Fruit fly (Drosophila melanogaster) whole organism, embryonic: ENCODE results near the gene Txl.

ENCODE experiments used
- Adf1 ChIP-seq: fragments of 200-800 bp; sonication (Bioruptor generic); IDR thresholded peaks from 2 replicates; pipeline ENCODE4 v1.3.6; 2022; ENCODE audit warnings: missing biosample characterization, missing genetic modification characterization
- CG11247 ChIP-seq: fragments of 200-800 bp; sonication (Bioruptor generic); IDR thresholded peaks from 2 replicates; pipeline ENCODE4 v1.3.6; 2022; ENCODE audit warnings: missing biosample characterization, missing genetic modification characterization
- CG12236 ChIP-seq: fragments of 200-800 bp; sonication (Bioruptor generic); optimal IDR thresholded peaks from 2 replicates; lab custom pipeline; 2016; ENCODE audit warnings: missing biosample characterization, missing genetic modification characterization
- CG12391 ChIP-seq: fragments of 200-800 bp; sonication (Bioruptor generic); optimal IDR thresholded peaks from 3 replicates; lab custom pipeline; 2018; ENCODE audit warnings: missing biosample characterization, mild to moderate bottlenecking, missing genetic modification characterization, moderate library complexity
- CG12769 ChIP-seq: fragments of 200-800 bp; sonication (Bioruptor generic); optimal IDR thresholded peaks from 2 replicates; lab custom pipeline; 2019; ENCODE audit warnings: missing biosample characterization, mild to moderate bottlenecking, missing genetic modification characterization, moderate library complexity
- CG13424 ChIP-seq: fragments of 200-800 bp; sonication (Bioruptor generic); optimal IDR thresholded peaks from 2 replicates; lab custom pipeline; 2019; ENCODE audit warnings: missing biosample characterization, mild to moderate bottlenecking, missing genetic modification characterization, moderate library complexity
- CG14014 ChIP-seq: fragments of 200-800 bp; sonication (Bioruptor generic); IDR thresholded peaks from 2 replicates; pipeline ENCODE4 v1.3.6; 2022; ENCODE audit warnings: missing biosample characterization, missing genetic modification characterization
- CG15479 ChIP-seq: fragments of 200-800 bp; sonication (Bioruptor generic); optimal IDR thresholded peaks from 3 replicates; lab custom pipeline; 2019; ENCODE audit warnings: missing biosample characterization, mild to moderate bottlenecking, missing genetic modification characterization, moderate library complexity
- CG15601 ChIP-seq: fragments of 200-800 bp; sonication (Bioruptor generic); optimal IDR thresholded peaks from 3 replicates; lab custom pipeline; 2019; ENCODE audit warnings: missing biosample characterization, mild to moderate bottlenecking, missing genetic modification characterization, moderate library complexity
- CG17829 ChIP-seq: fragments of 200-800 bp; optimal IDR thresholded peaks from 2 replicates; lab custom pipeline; 2019; ENCODE audit warnings: missing biosample characterization, mild to moderate bottlenecking, missing genetic modification characterization, moderate library complexity
- CG2202 ChIP-seq: fragments of 200-800 bp; sonication (Bioruptor generic); optimal IDR thresholded peaks from 2 replicates; lab custom pipeline; 2018; ENCODE audit warnings: missing biosample characterization, mild to moderate bottlenecking, missing genetic modification characterization
- CG3163 ChIP-seq: fragments of 200-800 bp; sonication (Bioruptor generic); optimal IDR thresholded peaks from 3 replicates; lab custom pipeline; 2016; ENCODE audit warnings: missing biosample characterization, missing genetic modification characterization
- CG33557 ChIP-seq: fragments of 200-800 bp; sonication (Bioruptor generic); optimal IDR thresholded peaks from 2 replicates; lab custom pipeline; 2019; ENCODE audit warnings: missing biosample characterization, mild to moderate bottlenecking, missing genetic modification characterization, moderate library complexity
- CG3407 ChIP-seq: fragments of 200-800 bp; sonication (Bioruptor generic); optimal IDR thresholded peaks from 2 replicates; lab custom pipeline; 2018; ENCODE audit warnings: missing biosample characterization, mild to moderate bottlenecking, missing genetic modification characterization
- CG3726 ChIP-seq: fragments of 200-800 bp; sonication (Bioruptor generic); IDR thresholded peaks from 3 replicates; pipeline ENCODE4, ENCODE4 v1.3.6; 2022; ENCODE audit warnings: missing biosample characterization, missing genetic modification characterization
- CG42726 ChIP-seq: fragments of 200-800 bp; sonication (Bioruptor generic); IDR thresholded peaks from 2 replicates; pipeline ENCODE4 v1.3.6; 2022; ENCODE audit warnings: missing biosample characterization, missing genetic modification characterization; ENCODE audit not compliant: partially characterized antibody
- CG4328 ChIP-seq: fragments of 200-800 bp; sonication (Bioruptor generic); optimal IDR thresholded peaks from 3 replicates; lab custom pipeline; 2017; ENCODE audit warnings: missing biosample characterization, missing genetic modification reagents, missing genetic modification characterization
- CG4730 ChIP-seq: fragments of 200-800 bp; sonication (Bioruptor generic); IDR thresholded peaks from 2 replicates; pipeline ENCODE4 v1.3.6; 2022; ENCODE audit warnings: missing biosample characterization, missing genetic modification characterization
- CG6683 ChIP-seq: fragments of 200-800 bp; sonication (Bioruptor generic); optimal IDR thresholded peaks from 2 replicates; lab custom pipeline; 2017; ENCODE audit warnings: missing biosample characterization, mild to moderate bottlenecking, missing genetic modification characterization, missing genetic modification reagents
- CG6854 ChIP-seq: fragments of 200-800 bp; sonication (Bioruptor generic); optimal IDR thresholded peaks from 3 replicates; lab custom pipeline; 2017; ENCODE audit warnings: missing biosample characterization, mild to moderate bottlenecking, missing genetic modification characterization
- CG7928 ChIP-seq: fragments of 200-800 bp; sonication (Bioruptor generic); optimal IDR thresholded peaks from 2 replicates; lab custom pipeline; 2017; ENCODE audit warnings: missing biosample characterization, mild to moderate bottlenecking, missing genetic modification characterization
- CG9727 ChIP-seq: fragments of 200-800 bp; sonication (Bioruptor generic); optimal IDR thresholded peaks from 3 replicates; lab custom pipeline; 2017; ENCODE audit warnings: missing biosample characterization, mild to moderate bottlenecking, missing genetic modification characterization
- CG9932 ChIP-seq: fragments of 200-800 bp; sonication (Bioruptor generic); IDR thresholded peaks from 2 replicates; pipeline ENCODE4 v1.3.6; 2022; ENCODE audit warnings: missing biosample characterization, missing genetic modification characterization
- CkIIα-i1 ChIP-seq: fragments of 200-800 bp; sonication (Bioruptor generic); IDR thresholded peaks from 2 replicates; pipeline ENCODE4 v1.3.6; 2022; ENCODE audit warnings: missing biosample characterization, missing genetic modification characterization
- Fer1 ChIP-seq: fragments of 200-800 bp; sonication (Bioruptor generic); optimal IDR thresholded peaks from 2 replicates; lab custom pipeline; 2017; ENCODE audit warnings: missing biosample characterization, mild to moderate bottlenecking, missing genetic modification characterization
- H15 ChIP-seq: fragments of 200-800 bp; sonication (Bioruptor generic); IDR thresholded peaks from 3 replicates; pipeline ENCODE4 v1.3.6; 2022; ENCODE audit warnings: missing biosample characterization, missing genetic modification characterization
- H2.0 ChIP-seq: fragments of 200-800 bp; sonication (Bioruptor generic); IDR thresholded peaks from 2 replicates; pipeline ENCODE4 v1.3.6; 2022; ENCODE audit warnings: missing biosample characterization, missing genetic modification characterization
- Hey ChIP-seq: fragments of 200-800 bp; sonication (Bioruptor generic); optimal IDR thresholded peaks from 3 replicates; lab custom pipeline; 2018; ENCODE audit warnings: missing biosample characterization, mild to moderate bottlenecking, missing genetic modification characterization
- HmgZ ChIP-seq: fragments of 200-800 bp; sonication (Bioruptor generic); optimal IDR thresholded peaks from 2 replicates; lab custom pipeline; 2018; ENCODE audit warnings: missing biosample characterization, mild to moderate bottlenecking, missing genetic modification characterization
- Jarid2 ChIP-seq: fragments of 200-800 bp; sonication (Bioruptor generic); optimal IDR thresholded peaks from 3 replicates; lab custom pipeline; 2017; ENCODE audit warnings: mild to moderate bottlenecking, missing biosample characterization, missing genetic modification reagents, missing genetic modification characterization
- Kr ChIP-seq: fragments of 200-800 bp; sonication (Bioruptor generic); optimal IDR thresholded peaks from 2 replicates; lab custom pipeline; 2017; ENCODE audit warnings: missing biosample characterization, mild to moderate bottlenecking, missing genetic modification characterization
- Lhr ChIP-seq: fragments of 200-800 bp; sonication (Bioruptor generic); optimal IDR thresholded peaks from 3 replicates; lab custom pipeline; 2017; ENCODE audit warnings: mild to moderate bottlenecking, missing biosample characterization, missing genetic modification reagents, missing genetic modification characterization
- Meics ChIP-seq: fragments of 200-800 bp; sonication (Bioruptor generic); optimal IDR thresholded peaks from 2 replicates; lab custom pipeline; 2017; ENCODE audit warnings: missing biosample characterization, mild to moderate bottlenecking, missing genetic modification characterization
- Spps ChIP-seq: fragments of 200-800 bp; sonication (Bioruptor generic); optimal IDR thresholded peaks from 2 replicates; lab custom pipeline; 2018; ENCODE audit warnings: missing biosample characterization, mild to moderate bottlenecking, missing genetic modification characterization
- bab2 ChIP-seq: fragments of 200-800 bp; sonication (Bioruptor generic); optimal IDR thresholded peaks from 2 replicates; lab custom pipeline; 2016; ENCODE audit warnings: missing biosample characterization, missing genetic modification characterization
- cad ChIP-seq: fragments of >200 bp; optimal IDR thresholded peaks from 2 replicates; lab custom pipeline; 2017; ENCODE audit warnings: missing biosample characterization, missing genetic modification characterization
- cas ChIP-seq: fragments of 200-800 bp; sonication (Bioruptor generic); IDR thresholded peaks from 2 replicates; pipeline ENCODE4 v1.3.6; 2022; ENCODE audit warnings: missing biosample characterization, missing genetic modification characterization
- cg ChIP-seq: fragments of 200-800 bp; sonication (Bioruptor generic); optimal IDR thresholded peaks from 3 replicates; lab custom pipeline; 2019; ENCODE audit warnings: missing biosample characterization, mild to moderate bottlenecking, missing genetic modification characterization, moderate library complexity
- chn ChIP-seq: fragments of 200-800 bp; sonication (Bioruptor generic); optimal IDR thresholded peaks from 2 replicates; lab custom pipeline; 2016; ENCODE audit warnings: missing biosample characterization, missing genetic modification characterization
- corto ChIP-seq: fragments of 200-800 bp; sonication (Bioruptor generic); optimal IDR thresholded peaks from 2 replicates; lab custom pipeline; 2016; ENCODE audit warnings: missing biosample characterization, mild to moderate bottlenecking, missing genetic modification characterization, moderate library complexity
- dpn ChIP-seq, 2 experiments: fragments of 200-800 bp; sonication (Bioruptor generic); optimal IDR thresholded peaks; 3 replicates each; lab custom pipeline; 2016; ENCODE audit warnings: missing biosample characterization in 2 of 2, missing genetic modification characterization in 2 of 2
- eve ChIP-seq, 2 experiments: fragments of >200 bp; optimal IDR thresholded peaks; 2 replicates each; lab custom pipeline; 2017; ENCODE audit warnings: missing biosample characterization in 2 of 2, missing genetic modification characterization in 2 of 2
- fd96Cb ChIP-seq: fragments of 200-800 bp; sonication (Bioruptor generic); optimal IDR thresholded peaks from 2 replicates; lab custom pipeline; 2018; ENCODE audit warnings: missing biosample characterization, mild to moderate bottlenecking, missing genetic modification characterization, moderate library complexity
- lab ChIP-seq: fragments of 200-800 bp; sonication (Bioruptor generic); optimal IDR thresholded peaks from 3 replicates; lab custom pipeline; 2017; ENCODE audit warnings: missing biosample characterization, missing genetic modification characterization, mild to moderate bottlenecking, moderate library complexity, missing genetic modification reagents
- lilli ChIP-seq: fragments of 200-800 bp; sonication (Bioruptor generic); optimal IDR thresholded peaks from 3 replicates; lab custom pipeline; 2016; ENCODE audit warnings: missing biosample characterization, missing genetic modification characterization
- lola ChIP-seq, 3 experiments: fragments of >200 bp in 2 of 3; fragments of 200-800 bp in 1 of 3; sonication (Bioruptor generic) in 1 of 3; optimal IDR thresholded peaks; 2 replicates each; lab custom pipeline; 2017 to 2019; ENCODE audit warnings: missing biosample characterization in 3 of 3, missing genetic modification characterization in 3 of 3, mild to moderate bottlenecking in 1 of 3, moderate library complexity in 1 of 3
- pum ChIP-seq: fragments of 200-800 bp; sonication (Bioruptor generic); optimal IDR thresholded peaks from 2 replicates; lab custom pipeline; 2016; ENCODE audit warnings: missing biosample characterization, missing genetic modification characterization
- scrt ChIP-seq: fragments of 200-800 bp; sonication (Bioruptor generic); optimal IDR thresholded peaks from 2 replicates; lab custom pipeline; 2018; ENCODE audit warnings: missing biosample characterization, mild to moderate bottlenecking, missing genetic modification characterization, moderate library complexity
- shn ChIP-seq: fragments of 200-800 bp; sonication (Bioruptor generic); optimal IDR thresholded peaks from 3 replicates; lab custom pipeline; 2016; ENCODE audit warnings: missing biosample characterization, missing genetic modification characterization
- sima ChIP-seq: fragments of 200-800 bp; sonication (Bioruptor generic); optimal IDR thresholded peaks from 2 replicates; lab custom pipeline; 2016; ENCODE audit warnings: missing biosample characterization, missing genetic modification characterization
- z ChIP-seq: fragments of 200-800 bp; sonication (Bioruptor generic); IDR thresholded peaks from 3 replicates; pipeline ENCODE4 v1.3.6; 2022; ENCODE audit warnings: missing biosample characterization, missing genetic modification characterization

The Txl gene

DNA sequence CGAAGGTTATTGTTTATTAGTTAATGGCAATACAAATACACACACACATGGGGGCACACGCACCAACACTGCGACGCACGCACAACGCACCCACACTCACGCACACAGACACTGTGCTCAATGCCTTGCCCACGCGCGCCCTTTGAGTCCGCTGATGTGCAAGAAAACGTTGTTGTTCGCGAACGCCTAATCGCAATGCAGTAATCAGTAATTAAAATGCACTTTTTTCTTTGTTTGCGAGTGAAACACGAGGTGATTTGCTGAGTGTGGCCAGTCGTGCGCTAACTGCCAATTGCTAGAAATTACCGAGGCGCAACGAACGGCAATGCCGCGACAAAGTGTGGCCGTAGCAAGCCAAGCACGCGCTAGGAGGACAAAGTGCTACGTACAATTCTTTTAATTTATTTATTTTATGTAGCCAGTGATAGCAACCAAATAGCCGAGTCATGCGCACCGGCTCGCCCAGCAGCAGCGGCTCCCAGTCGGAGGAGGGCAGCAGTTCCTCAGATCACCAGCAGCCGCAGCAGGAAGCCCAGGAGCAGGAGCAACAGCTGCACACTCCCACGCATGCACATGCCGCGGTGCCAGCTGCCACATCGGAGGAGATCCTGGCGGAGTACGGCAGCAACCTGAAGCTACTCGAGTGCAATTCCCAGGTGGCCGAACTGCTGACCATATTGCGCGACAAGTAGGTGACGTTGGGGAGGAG, 45.1 kb downstream of the Txl start, which contains the start of the genes S6k and kri (continued):
- TF ChIP-seq eve (GFP tag; optimal IDR thresholded peaks at IDR 0.05; lab: Kevin White, UChicago) (no peak), CG12236 (GFP tag; lab: Kevin White, UChicago) (no peak), cg (peak; percentile 93), bab2 (no peak), Spps (no peak), CG17829 (tag; lab: Kevin White, UChicago) (peak; percentile 22), Jarid2 (GFP tag; lab: Kevin White, UChicago) (peak; percentile 40), CG33557 (no peak), CG11247 (GFP tag; lab: Robert Waterston, UW) (no peak), shn (GFP tag; lab: Kevin White, UChicago) (no peak), fd96Cb (tag; lab: Kevin White, UChicago) (no peak), Fer1 (GFP tag; lab: Kevin White, UChicago) (peak; percentile 69), chn (peak; percentile 26), CG3163 (GFP tag; lab: Kevin White, UChicago) (no peak), scrt (GFP tag; lab: Kevin White, UChicago) (peak; percentile 55), CG14014 (GFP tag; lab: Robert Waterston, UW) (no peak), sima (GFP tag; lab: Kevin White, UChicago) (no peak), CG9932 (no peak), H15 (GFP tag; lab: Robert Waterston, UW) (no peak), z (GFP tag; lab: Robert Waterston, UW) (0 out of 3 replicates have a peak, but pooled peaks have one; percentile 37), CG6854 (GFP tag; lab: Kevin White, UChicago) (peak; percentile 8), lab (peak; percentile 48), CG15601 (tag; lab: Kevin White, UChicago) (peak; percentile 2), CG15479 (GFP tag; lab: Kevin White, UChicago) (no peak), CG7928 (GFP tag; lab: Kevin White, UChicago) (peak; percentile 14), Meics (GFP tag; lab: Kevin White, UChicago) (peak; percentile 32), dpn (GFP tag; optimal IDR thresholded peaks at IDR 0.05; lab: Kevin White, UChicago) (no peak), HmgZ (tag; lab: Kevin White, UChicago) (peak; percentile 82), pum (GFP tag; lab: Kevin White, UChicago) (no peak), corto (GFP tag; lab: Kevin White, UChicago) (no peak), Hey (tag; lab: Kevin White, UChicago) (peak; percentile 35), CG3726 (GFP tag; lab: Robert Waterston, UW) (no peak), CkIIα-i1 (GFP tag; lab: Robert Waterston, UW) (no peak), CG6683 (no peak), Adf1 (GFP tag; lab: Robert Waterston, UW) (no peak), CG12769 (tag; lab: Kevin White, UChicago) (peak; percentile 68)

- no peak for TF ChIP-seq CG9727 (GFP tag; lab: Kevin White, UChicago)
- peak; percentile 35 for TF ChIP-seq CG13424
- TF ChIP-seq CG4328 (GFP tag; lab: Kevin White, UChicago) = no peak
- peak; percentile 40; the same call in 1 of the 2 replicates for TF ChIP-seq CG42726 (GFP tag; lab: Robert Waterston, UW)
- TF ChIP-seq lilli (GFP tag; lab: Kevin White, UChicago) = peak; percentile 11
- 0 out of 2 replicates have a peak, but pooled peaks have one; percentile 18 for TF ChIP-seq cas (GFP tag; lab: Robert Waterston, UW)
- peak in 1 of 3 experiments; percentile 10 for TF ChIP-seq lola (GFP tag; optimal IDR thresholded peaks at IDR 0.05; lab: Kevin White, UChicago)
- TF ChIP-seq cad = peak; percentile 20
- TF ChIP-seq CG4730 (GFP tag; lab: Robert Waterston, UW) = no peak
- no peak for TF ChIP-seq CG3407 (GFP tag; lab: Kevin White, UChicago)
- TF ChIP-seq CG2202 (tag; lab: Kevin White, UChicago) = peak; percentile 47
- no peak for TF ChIP-seq Kr (GFP tag; lab: Kevin White, UChicago)
- peak; percentile 49 for TF ChIP-seq CG12391
- peak; percentile 97 for TF ChIP-seq Lhr (GFP tag; lab: Kevin White, UChicago)
- no peak for TF ChIP-seq H2.0 (GFP tag; lab: Robert Waterston, UW)
Measured at dm6 chr3L:5813016-5813415, 47.4 kb downstream of the Txl start, which contains the start of gene mad2. mad2 (minus strand) TSS chr3L:5813093.
